Worm (Caenorhabditis elegans): Measurements from ENCODE around the gene droe-8.

droe-8 gene

ce11 chrV:8769154-8769553, 42.8 kb downstream of the droe-8 start:
- TF ChIP-seq nhr-90 (tag; optimal IDR thresholded peaks at IDR 0.05) (no peak), hmg-1.2 (GFP tag; IDR thresholded peaks at IDR 0.05) (no peak), ekl-4 (GFP tag; IDR thresholded peaks at IDR 0.05) (no peak), mxl-1 (tag; optimal IDR thresholded peaks at IDR 0.05) (no peak), sea-2 (GFP tag; IDR thresholded peaks at IDR 0.05) (no peak), B0336.3 (GFP tag; IDR thresholded peaks at IDR 0.05) (no peak), T07F8.4 (tag; optimal IDR thresholded peaks at IDR 0.05) (no peak), ztf-26 (tag; optimal IDR thresholded peaks at IDR 0.05) (no peak), Y53G8AR.9 (GFP tag; conservative IDR thresholded peaks at IDR 0.05) (no peak), Y95B8A.8 (GFP tag; IDR thresholded peaks at IDR 0.05) (no peak), F37B4.10 (GFP tag; IDR thresholded peaks at IDR 0.05) (no peak), nhr-80 (tag; optimal IDR thresholded peaks at IDR 0.05) (peak; percentile 72), B0019.2 (GFP tag; conservative IDR thresholded peaks at IDR 0.05) (no peak), xnd-1 (tag; optimal IDR thresholded peaks at IDR 0.05) (no peak), nfyb-1 (GFP tag; IDR thresholded peaks at IDR 0.05) (no peak), B0035.1 (tag; optimal IDR thresholded peaks at IDR 0.05) (no peak), F39B2.1 (GFP tag; IDR thresholded peaks at IDR 0.05) (no peak), attf-6 (GFP tag; IDR thresholded peaks at IDR 0.05) (no peak), lir-1 (GFP tag; conservative IDR thresholded peaks at IDR 0.05) (no peak), C17E4.6 (GFP tag; IDR thresholded peaks at IDR 0.05) (no peak), bed-2 (GFP tag; IDR thresholded peaks at IDR 0.05) (no peak), ztf-22 (GFP tag; optimal IDR thresholded peaks at IDR 0.05) (peak; percentile 68), lin-26 (GFP tag; IDR thresholded peaks at IDR 0.05) (no peak), nfya-2 (GFP tag; IDR thresholded peaks at IDR 0.05) (no peak), nfya-1 (tag; optimal IDR thresholded peaks at IDR 0.05; ENCODE audit: borderline replicate concordance, insufficient read depth) (no peak), ets-4 (GFP tag; optimal IDR thresholded peaks at IDR 0.05) (peak; percentile 84), hlh-12 (tag; optimal IDR thresholded peaks at IDR 0.05) (no peak), atf-7 (tag; optimal IDR thresholded peaks at IDR 0.05) (peak; percentile 59), madf-10 (tag; optimal IDR thresholded peaks at IDR 0.05) (no peak), egl-44 (GFP tag; IDR thresholded peaks at IDR 0.05) (no peak), chd-7 (tag; optimal IDR thresholded peaks at IDR 0.05) (no peak), F57A8.1 (GFP tag; optimal IDR thresholded peaks at IDR 0.05) (no peak), egl-18 (GFP tag; IDR thresholded peaks at IDR 0.05) (no peak), tbp1 (GFP tag; optimal IDR thresholded peaks at IDR 0.05) (peak; percentile 1), zim-3 (tag; optimal IDR thresholded peaks at IDR 0.05) (no peak), Y79H2A.3 (GFP tag; conservative IDR thresholded peaks at IDR 0.05) (no peak), F33H1.4 (GFP tag; IDR thresholded peaks at IDR 0.05) (no peak), pha-4 (tag; optimal IDR thresholded peaks at IDR 0.05) (no peak), nhr-27 (tag; optimal IDR thresholded peaks at IDR 0.05) (no peak), ztf-18 (tag; optimal IDR thresholded peaks at IDR 0.05) (no peak), K11D2.4 (GFP tag; IDR thresholded peaks at IDR 0.05) (no peak), let-607 (tag; optimal IDR thresholded peaks at IDR 0.05) (peak; percentile 35 to 86), lin-54 (GFP tag; optimal IDR thresholded peaks at IDR 0.05) (no peak), bed-1 (GFP tag; IDR thresholded peaks at IDR 0.05) (no peak), D2030.7 (GFP tag; IDR thresholded peaks at IDR 0.05) (no peak), tlf-1 (GFP tag; optimal IDR thresholded peaks at IDR 0.05) (peak; percentile 6), ceh-27 (GFP tag; optimal IDR thresholded peaks at IDR 0.05) (no peak), unc-130 (GFP tag; optimal IDR thresholded peaks at IDR 0.05) (no peak), attf-3 (GFP tag; conservative IDR thresholded peaks at IDR 0.05) (no peak), Y53F4B.3 (GFP tag; IDR thresholded peaks at IDR 0.05) (no peak), ztf-6 (GFP tag; IDR thresholded peaks at IDR 0.05) (no peak)

Measured in whole organism, young adult.